Fruit fly (Drosophila melanogaster) whole organism, embryonic: ENCODE measurements around the gene Cbp20.

Experiments used
- Bgb ChIP-seq: fragments of 200-800 bp; sonication (Bioruptor generic); IDR thresholded peaks from 2 replicates; pipeline ENCODE4 v1.3.6; 2022; ENCODE audit warnings: missing biosample characterization, missing genetic modification characterization; ENCODE audit not compliant: partially characterized antibody
- CG10274 ChIP-seq: fragments of 200-800 bp; sonication (Bioruptor generic); optimal IDR thresholded peaks from 3 replicates; lab custom pipeline; 2017; ENCODE audit warnings: missing biosample characterization, mild to moderate bottlenecking, missing genetic modification characterization
- CG10979 ChIP-seq: fragments of 200-800 bp; sonication (Bioruptor generic); optimal IDR thresholded peaks from 2 replicates; lab custom pipeline; 2018; ENCODE audit warnings: missing biosample characterization, mild to moderate bottlenecking, missing genetic modification characterization, moderate library complexity
- CG11560 ChIP-seq: fragments of 200-800 bp; sonication (Bioruptor generic); IDR thresholded peaks from 3 replicates; pipeline ENCODE4 v1.3.6; 2022; ENCODE audit warnings: missing biosample characterization, missing genetic modification characterization
- CG12236 ChIP-seq: fragments of 200-800 bp; sonication (Bioruptor generic); optimal IDR thresholded peaks from 2 replicates; lab custom pipeline; 2016; ENCODE audit warnings: missing biosample characterization, missing genetic modification characterization
- CG12942 ChIP-seq: fragments of 200-800 bp; sonication (Bioruptor generic); optimal IDR thresholded peaks from 3 replicates; lab custom pipeline; 2016; ENCODE audit warnings: missing biosample characterization, missing genetic modification characterization
- CG14014 ChIP-seq: fragments of 200-800 bp; sonication (Bioruptor generic); IDR thresholded peaks from 2 replicates; pipeline ENCODE4 v1.3.6; 2022; ENCODE audit warnings: missing biosample characterization, missing genetic modification characterization
- CG1529 ChIP-seq: fragments of 200-800 bp; sonication (Bioruptor generic); optimal IDR thresholded peaks from 3 replicates; lab custom pipeline; 2018; ENCODE audit warnings: missing biosample characterization, missing genetic modification characterization
- CG17829 ChIP-seq: fragments of 200-800 bp; optimal IDR thresholded peaks from 2 replicates; lab custom pipeline; 2019; ENCODE audit warnings: missing biosample characterization, mild to moderate bottlenecking, missing genetic modification characterization, moderate library complexity
- CG18011 ChIP-seq: fragments of 200-800 bp; sonication (Bioruptor generic); optimal IDR thresholded peaks from 2 replicates; lab custom pipeline; 2017; ENCODE audit warnings: missing biosample characterization, missing genetic modification characterization, mild to moderate bottlenecking, moderate library complexity, missing genotype
- CG18764 ChIP-seq: fragments of 200-800 bp; sonication (Bioruptor generic); optimal IDR thresholded peaks from 3 replicates; lab custom pipeline; 2016; ENCODE audit warnings: missing biosample characterization, missing genetic modification characterization
- CG2202 ChIP-seq: fragments of 200-800 bp; sonication (Bioruptor generic); optimal IDR thresholded peaks from 2 replicates; lab custom pipeline; 2018; ENCODE audit warnings: missing biosample characterization, mild to moderate bottlenecking, missing genetic modification characterization
- CG2678 ChIP-seq: fragments of 200-800 bp; sonication (Bioruptor generic); optimal IDR thresholded peaks from 3 replicates; lab custom pipeline; 2019; ENCODE audit warnings: missing biosample characterization, mild to moderate bottlenecking, missing genetic modification characterization, moderate library complexity
- CG4282 ChIP-seq: fragments of 200-800 bp; sonication (Bioruptor generic); optimal IDR thresholded peaks from 2 replicates; lab custom pipeline; 2016; ENCODE audit warnings: missing biosample characterization, missing genetic modification characterization
- CG43689 ChIP-seq: fragments of 200-800 bp; sonication (Bioruptor generic); IDR thresholded peaks from 2 replicates; pipeline ENCODE4 v1.3.6; 2022; ENCODE audit warnings: missing biosample characterization, missing genetic modification characterization
- CG5953 ChIP-seq: fragments of 200-800 bp; sonication (Bioruptor generic); IDR thresholded peaks from 2 replicates; pipeline ENCODE4 v1.3.6; 2022; ENCODE audit warnings: missing biosample characterization, missing genetic modification characterization
- CG6765 ChIP-seq: fragments of 200-800 bp; sonication (Bioruptor generic); optimal IDR thresholded peaks from 3 replicates; lab custom pipeline; 2017; ENCODE audit warnings: missing biosample characterization, mild to moderate bottlenecking, missing genetic modification characterization
- CG7556 ChIP-seq: fragments of 200-800 bp; sonication (Bioruptor generic); optimal IDR thresholded peaks from 2 replicates; lab custom pipeline; 2017; ENCODE audit warnings: missing biosample characterization, mild to moderate bottlenecking, missing genetic modification characterization
- CG9437 ChIP-seq: fragments of 200-800 bp; sonication (Bioruptor generic); optimal IDR thresholded peaks from 2 replicates; lab custom pipeline; 2018; ENCODE audit warnings: missing biosample characterization, mild to moderate bottlenecking, missing genetic modification characterization
- CG9817 ChIP-seq: fragments of 200-800 bp; sonication (Bioruptor generic); optimal IDR thresholded peaks from 2 replicates; lab custom pipeline; 2018; ENCODE audit warnings: missing biosample characterization, mild to moderate bottlenecking, missing genetic modification characterization, moderate library complexity
- Chrac-16 ChIP-seq: fragments of 200-800 bp; sonication (Bioruptor generic); optimal IDR thresholded peaks from 3 replicates; lab custom pipeline; 2016; ENCODE audit warnings: missing biosample characterization, missing genetic modification characterization
- Dad ChIP-seq: fragments of 200-800 bp; sonication (Bioruptor generic); optimal IDR thresholded peaks from 3 replicates; lab custom pipeline; 2016; ENCODE audit warnings: missing biosample characterization, missing genetic modification characterization
- Dip2 ChIP-seq: fragments of 200-800 bp; sonication (Bioruptor generic); IDR thresholded peaks from 2 replicates; pipeline ENCODE4 v1.3.6; 2022; ENCODE audit warnings: missing biosample characterization, missing genetic modification characterization
- Dip3 ChIP-seq: fragments of 200-800 bp; sonication (Bioruptor generic); optimal IDR thresholded peaks from 3 replicates; lab custom pipeline; 2016; ENCODE audit warnings: missing biosample characterization, missing genetic modification characterization
- Drgx ChIP-seq: fragments of 200-800 bp; sonication (Bioruptor generic); IDR thresholded peaks from 2 replicates; pipeline ENCODE4 v1.3.6; 2022; ENCODE audit warnings: missing biosample characterization, missing genetic modification characterization
- Hr3 ChIP-seq: fragments of 200-800 bp; sonication (Bioruptor generic); optimal IDR thresholded peaks from 3 replicates; lab custom pipeline; 2016; ENCODE audit warnings: missing biosample characterization, missing genetic modification characterization
- Lim3 ChIP-seq: fragments of 200-800 bp; sonication (Bioruptor generic); IDR thresholded peaks from 2 replicates; pipeline ENCODE4 v1.3.6; 2022; ENCODE audit warnings: missing biosample characterization, missing genetic modification characterization
- Optix ChIP-seq: fragments of 200-800 bp; sonication (Bioruptor generic); IDR thresholded peaks from 3 replicates; pipeline ENCODE4 v1.3.6; 2022; ENCODE audit warnings: missing biosample characterization, missing genetic modification characterization
- Pdp1 ChIP-seq, 2 experiments: fragments of 200-800 bp; sonication (Bioruptor generic); optimal IDR thresholded peaks; 3 replicates each; lab custom pipeline; 2016; ENCODE audit warnings: missing biosample characterization in 2 of 2, missing genetic modification characterization in 2 of 2, mild to moderate bottlenecking in 1 of 2, moderate library complexity in 1 of 2
- Sox100B ChIP-seq: fragments of 200-800 bp; sonication (Bioruptor generic); optimal IDR thresholded peaks from 3 replicates; lab custom pipeline; 2018; ENCODE audit warnings: missing biosample characterization, mild to moderate bottlenecking, missing genetic modification characterization
- aop ChIP-seq: fragments of 200-800 bp; sonication (Bioruptor generic); IDR thresholded peaks from 2 replicates; pipeline ENCODE4 v1.3.6; 2022; ENCODE audit warnings: missing biosample characterization, missing genetic modification characterization
- btn ChIP-seq: fragments of 200-800 bp; sonication (Bioruptor generic); optimal IDR thresholded peaks from 2 replicates; lab custom pipeline; 2016; ENCODE audit warnings: missing biosample characterization, missing genetic modification characterization
- cato ChIP-seq: fragments of 200-800 bp; sonication (Bioruptor generic); optimal IDR thresholded peaks from 2 replicates; lab custom pipeline; 2016; ENCODE audit warnings: missing biosample characterization, missing genetic modification characterization, borderline replicate concordance
- caup ChIP-seq: fragments of 200-800 bp; sonication (Bioruptor generic); optimal IDR thresholded peaks from 3 replicates; lab custom pipeline; 2017; ENCODE audit warnings: missing biosample characterization, mild to moderate bottlenecking, missing genetic modification characterization, moderate library complexity; ENCODE audit not compliant: severe bottlenecking
- cg ChIP-seq: fragments of 200-800 bp; sonication (Bioruptor generic); optimal IDR thresholded peaks from 3 replicates; lab custom pipeline; 2019; ENCODE audit warnings: missing biosample characterization, mild to moderate bottlenecking, missing genetic modification characterization, moderate library complexity
- chn ChIP-seq: fragments of 200-800 bp; sonication (Bioruptor generic); optimal IDR thresholded peaks from 2 replicates; lab custom pipeline; 2016; ENCODE audit warnings: missing biosample characterization, missing genetic modification characterization
- dan ChIP-seq: fragments of 200-800 bp; sonication (Bioruptor generic); IDR thresholded peaks from 2 replicates; pipeline ENCODE4 v1.3.6; 2022; ENCODE audit warnings: missing biosample characterization, missing genetic modification characterization
- dm ChIP-seq: fragments of 200-800 bp; sonication (Bioruptor generic); optimal IDR thresholded peaks from 3 replicates; lab custom pipeline; 2016; ENCODE audit warnings: missing biosample characterization, missing genetic modification characterization
- gem ChIP-seq: fragments of 200-800 bp; sonication (Bioruptor generic); optimal IDR thresholded peaks from 2 replicates; lab custom pipeline; 2019; ENCODE audit warnings: missing biosample characterization, mild to moderate bottlenecking, missing genetic modification characterization, moderate library complexity
- h ChIP-seq: fragments of >200 bp; optimal IDR thresholded peaks from 2 replicates; lab custom pipeline; 2017
- hbn ChIP-seq: fragments of 200-800 bp; sonication (Bioruptor generic); IDR thresholded peaks from 2 replicates; pipeline ENCODE4 v1.3.6; 2022; ENCODE audit warnings: missing biosample characterization, missing genetic modification characterization; ENCODE audit not compliant: partially characterized antibody
- inv ChIP-seq: fragments of 200-800 bp; sonication (Bioruptor generic); IDR thresholded peaks from 2 replicates; pipeline ENCODE4 v1.3.6; 2022; ENCODE audit warnings: missing biosample characterization, missing genetic modification characterization; ENCODE audit not compliant: partially characterized antibody
- jigr1 ChIP-seq: fragments of 200-800 bp; sonication (Bioruptor generic); IDR thresholded peaks from 3 replicates; pipeline ENCODE4 v1.3.6; 2022; ENCODE audit warnings: missing biosample characterization, missing genetic modification characterization
- lmd ChIP-seq: fragments of 200-800 bp; sonication (Bioruptor generic); IDR thresholded peaks from 2 replicates; pipeline ENCODE4 v1.3.6; 2022; ENCODE audit warnings: missing biosample characterization, missing genetic modification characterization
- scrt ChIP-seq: fragments of 200-800 bp; sonication (Bioruptor generic); optimal IDR thresholded peaks from 2 replicates; lab custom pipeline; 2018; ENCODE audit warnings: missing biosample characterization, mild to moderate bottlenecking, missing genetic modification characterization, moderate library complexity
- slp2 ChIP-seq: fragments of 200-800 bp; sonication (Bioruptor generic); optimal IDR thresholded peaks from 2 replicates; lab custom pipeline; 2016; ENCODE audit warnings: missing biosample characterization, missing genetic modification characterization
- tap ChIP-seq: fragments of 200-800 bp; optimal IDR thresholded peaks from 3 replicates; lab custom pipeline; 2019; ENCODE audit warnings: missing biosample characterization, mild to moderate bottlenecking, missing genetic modification characterization, moderate library complexity
- tgo ChIP-seq: fragments of 200-800 bp; sonication (Bioruptor generic); IDR thresholded peaks from 3 replicates; pipeline ENCODE4 v1.3.6; 2022; ENCODE audit warnings: missing biosample characterization, missing genetic modification characterization

Cbp20 gene

dm6 chr3R:18171983-18172967 lies 7.8 kb downstream of the Cbp20 start (continued):
- TF ChIP-seq CG11560 (tag; lab: Robert Waterston, UW): peak; percentile 71; the same call in 2 of the 3 replicates
- TF ChIP-seq CG43689 (GFP tag; lab: Robert Waterston, UW): peak; percentile 45; the same call in 1 of the 2 replicates
- peak; percentile 93 for TF ChIP-seq caup (GFP tag; lab: Kevin White, UChicago)
- TF ChIP-seq lmd (GFP tag; lab: Robert Waterston, UW): peak; percentile 94
- TF ChIP-seq CG9437 (GFP tag; lab: Kevin White, UChicago): peak; percentile 92
- peak; percentile 96 for TF ChIP-seq gem (tag; lab: Kevin White, UChicago)
- TF ChIP-seq CG10979: peak; percentile 94
- peak; percentile 91 for TF ChIP-seq CG1529
- TF ChIP-seq Hr3 (GFP tag; lab: Kevin White, UChicago): peak; percentile 92
- peak; percentile 96 for TF ChIP-seq Sox100B (GFP tag; lab: Kevin White, UChicago)
- peak; percentile 97 for TF ChIP-seq CG7556 (GFP tag; lab: Kevin White, UChicago)
- TF ChIP-seq cg: peak; percentile 61
- peak; percentile 85 for TF ChIP-seq Dip3 (GFP tag; lab: Kevin White, UChicago)
- peak; percentile 69 for TF ChIP-seq Drgx (GFP tag; lab: Robert Waterston, UW)
- TF ChIP-seq CG12236 (GFP tag; lab: Kevin White, UChicago): peak; percentile 93
- TF ChIP-seq aop (GFP tag; lab: Robert Waterston, UW): peak; percentile 15; the same call in 1 of the 2 replicates
- TF ChIP-seq CG18764 (GFP tag; lab: Kevin White, UChicago): peak; percentile 90
- peak; percentile 88 for TF ChIP-seq CG12942 (GFP tag; lab: Kevin White, UChicago)
- TF ChIP-seq cato: peak; percentile 89
- TF ChIP-seq CG4282: peak; percentile 50
- TF ChIP-seq jigr1: peak; percentile 48; the same call in 2 of the 3 replicates
- TF ChIP-seq CG14014: peak; percentile 84
- peak; percentile 89 for TF ChIP-seq scrt
- no peak for TF ChIP-seq Lim3 (GFP tag; lab: Robert Waterston, UW)
- TF ChIP-seq Optix (GFP tag; lab: Robert Waterston, UW): peak; percentile 61; the same call in 1 of the 3 replicates
- peak; percentile 92 for TF ChIP-seq CG17829
- TF ChIP-seq btn: peak; percentile 74
- TF ChIP-seq Dip2: peak; percentile 40; the same call in 1 of the 2 replicates
- TF ChIP-seq CG9817: peak; percentile 89
- TF ChIP-seq CG18011 (GFP tag; lab: Kevin White, UChicago): peak; percentile 75
- no peak for TF ChIP-seq hbn (GFP tag; lab: Robert Waterston, UW)
- peak; percentile 90 for TF ChIP-seq slp2 (GFP tag; lab: Kevin White, UChicago)
- TF ChIP-seq CG5953: peak; percentile 87
- TF ChIP-seq CG6765 (GFP tag; lab: Kevin White, UChicago): peak; percentile 87
- peak; percentile 94 for TF ChIP-seq chn
- TF ChIP-seq tgo (GFP tag; lab: Robert Waterston, UW): peak; percentile 91
- no peak for TF ChIP-seq h
- TF ChIP-seq dan: peak; percentile 31; the same call in 1 of the 2 replicates
- TF ChIP-seq CG2678 (tag; lab: Kevin White, UChicago): peak; percentile 97
- TF ChIP-seq Bgb (GFP tag; lab: Robert Waterston, UW): no peak
- peak; percentile 92 for TF ChIP-seq Chrac-16 (GFP tag; lab: Kevin White, UChicago)
- TF ChIP-seq CG2202 (tag; lab: Kevin White, UChicago): peak; percentile 84
- TF ChIP-seq dm (GFP tag; lab: Kevin White, UChicago): peak; percentile 69
- TF ChIP-seq Pdp1 (GFP tag; optimal IDR thresholded peaks at IDR 0.05; lab: Kevin White, UChicago): peak; percentile 86 to 92
- TF ChIP-seq CG10274 (GFP tag; lab: Kevin White, UChicago): peak; percentile 80
- TF ChIP-seq tap (tag; lab: Kevin White, UChicago): peak; percentile 86
- no peak for TF ChIP-seq inv (GFP tag; lab: Robert Waterston, UW)
- TF ChIP-seq Dad: peak; percentile 69
